Fruit fly (Drosophila melanogaster): ENCODE data around the gene ND-15.

The ND-15 gene

DNA sequence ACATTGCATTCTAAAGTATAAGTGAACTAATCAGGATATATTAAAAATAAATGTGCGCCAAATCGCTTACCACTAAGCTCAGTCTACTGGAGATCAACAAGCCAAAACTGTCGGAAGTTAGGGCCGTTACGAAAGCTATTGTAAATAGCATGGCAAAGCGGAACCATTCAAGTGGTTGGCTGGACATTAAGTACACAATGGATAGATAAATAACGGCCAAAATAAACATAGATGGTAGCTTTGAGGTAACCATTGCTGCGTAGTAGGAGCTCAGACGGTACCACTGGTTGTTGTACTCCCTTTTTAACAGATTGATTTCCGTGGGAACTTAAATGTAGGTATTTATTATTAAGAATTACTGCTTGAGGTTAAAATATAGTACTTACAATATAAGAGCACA lies 3.2 kb downstream of the ND-15 start (continued):
- no peak for TF ChIP-seq lilli (GFP tag; optimal IDR thresholded peaks at IDR 0.05)
- TF ChIP-seq bowl (GFP tag; IDR thresholded peaks at IDR 0.05), result no peak
- no peak for TF ChIP-seq CG9727 (GFP tag; optimal IDR thresholded peaks at IDR 0.05)
- peak; percentile 32 for TF ChIP-seq Meics (GFP tag; optimal IDR thresholded peaks at IDR 0.05)
- TF ChIP-seq CG11247 (GFP tag; IDR thresholded peaks at IDR 0.05), result 0 out of 2 replicates have a peak, but pooled peaks have one; percentile 5
- no peak for TF ChIP-seq CG3065 (GFP tag; optimal IDR thresholded peaks at IDR 0.05)
- peak; percentile 6 for TF ChIP-seq CG14710 (tag; optimal IDR thresholded peaks at IDR 0.05)
- TF ChIP-seq az2 (GFP tag; optimal IDR thresholded peaks at IDR 0.05), result no peak
- no peak for TF ChIP-seq klu (GFP tag; IDR thresholded peaks at IDR 0.05)
- no peak for TF ChIP-seq CG7271 (tag; optimal IDR thresholded peaks at IDR 0.05)
- no peak for TF ChIP-seq pum (GFP tag; optimal IDR thresholded peaks at IDR 0.05)
- TF ChIP-seq CG34224 (GFP tag; IDR thresholded peaks at IDR 0.05; ENCODE audit: partially characterized antibody), result no peak
- no peak for TF ChIP-seq usp (GFP tag; optimal IDR thresholded peaks at IDR 0.05)
- peak; percentile 82 for TF ChIP-seq lab (GFP tag; optimal IDR thresholded peaks at IDR 0.05)
- TF ChIP-seq Dip2 (GFP tag; IDR thresholded peaks at IDR 0.05), result no peak
- peak; percentile 57 for TF ChIP-seq CG15601 (tag; optimal IDR thresholded peaks at IDR 0.05)
- TF ChIP-seq CG1792 (GFP tag; optimal IDR thresholded peaks at IDR 0.05), result peak; percentile 11
- no peak for TF ChIP-seq hkb (optimal IDR thresholded peaks at IDR 0.05)
- TF ChIP-seq hkb (GFP tag; IDR thresholded peaks at IDR 0.05), result peak; percentile 56
- peak; percentile 43 for TF ChIP-seq CG1233 (GFP tag; optimal IDR thresholded peaks at IDR 0.05)
- TF ChIP-seq CG5180 (GFP tag; optimal IDR thresholded peaks at IDR 0.05), result peak; percentile 40
- TF ChIP-seq CG4404 (GFP tag; IDR thresholded peaks at IDR 0.05), result no peak
- peak; percentile 59 for TF ChIP-seq wek (GFP tag; optimal IDR thresholded peaks at IDR 0.05)
- TF ChIP-seq CG6813 (GFP tag; optimal IDR thresholded peaks at IDR 0.05), result peak; percentile 44
- TF ChIP-seq schlank (tag; optimal IDR thresholded peaks at IDR 0.05), result peak; percentile 37
- TF ChIP-seq sima (GFP tag; optimal IDR thresholded peaks at IDR 0.05), result no peak
- TF ChIP-seq scrt (GFP tag; optimal IDR thresholded peaks at IDR 0.05), result no peak
- TF ChIP-seq z (GFP tag; IDR thresholded peaks at IDR 0.05), result no peak
- peak; percentile 10 for TF ChIP-seq CG1647 (GFP tag; optimal IDR thresholded peaks at IDR 0.05)
- no peak for TF ChIP-seq Trl (optimal IDR thresholded peaks at IDR 0.05)
- peak; percentile 14 for TF ChIP-seq Trl (GFP tag; optimal IDR thresholded peaks at IDR 0.05)
- peak in 1 of 2 experiments; percentile 3 for TF ChIP-seq chif (GFP tag; optimal IDR thresholded peaks at IDR 0.05)
- TF ChIP-seq PHDP (tag; optimal IDR thresholded peaks at IDR 0.05), result peak; percentile 27
- TF ChIP-seq dpn (GFP tag; optimal IDR thresholded peaks at IDR 0.05), result peak in 1 of 2 experiments; percentile 32
- TF ChIP-seq Bdp1 (GFP tag; optimal IDR thresholded peaks at IDR 0.05), result peak; percentile 15
- TF ChIP-seq CG14441 (GFP tag; IDR thresholded peaks at IDR 0.05), result no peak
- TF ChIP-seq D19A (tag; optimal IDR thresholded peaks at IDR 0.05), result no peak
- peak; percentile 44 for TF ChIP-seq Asciz (GFP tag; optimal IDR thresholded peaks at IDR 0.05)
- no peak for TF ChIP-seq Optix (GFP tag; IDR thresholded peaks at IDR 0.05)
- TF ChIP-seq sob (GFP tag; IDR thresholded peaks at IDR 0.05), result peak; percentile 62; the same call in 1 of the 2 replicates
- peak; percentile 62; the same call in 1 of the 2 replicates for TF ChIP-seq CG14014 (GFP tag; IDR thresholded peaks at IDR 0.05)
- TF ChIP-seq CG7357 (GFP tag; IDR thresholded peaks at IDR 0.05), result no peak
- peak; percentile 4 for TF ChIP-seq CG17385 (GFP tag; optimal IDR thresholded peaks at IDR 0.05)
- TF ChIP-seq CoRest (tag; optimal IDR thresholded peaks at IDR 0.05), result no peak
- no peak for TF ChIP-seq stc (GFP tag; IDR thresholded peaks at IDR 0.05)
- TF ChIP-seq E2f1 (GFP tag; IDR thresholded peaks at IDR 0.05), result peak; percentile 38; the same call in 1 of the 2 replicates
- TF ChIP-seq eve (GFP tag; optimal IDR thresholded peaks at IDR 0.05), result peak in 1 of 2 experiments; percentile 45
- peak; percentile 38 for TF ChIP-seq CG10543 (GFP tag; optimal IDR thresholded peaks at IDR 0.05)
- no peak for TF ChIP-seq prd (optimal IDR thresholded peaks at IDR 0.05)
- no peak for TF ChIP-seq prd (GFP tag; IDR thresholded peaks at IDR 0.05)
- no peak for TF ChIP-seq cad (GFP tag; optimal IDR thresholded peaks at IDR 0.05)
- TF ChIP-seq CG1529 (GFP tag; optimal IDR thresholded peaks at IDR 0.05), result no peak
